Worm (Caenorhabditis elegans) whole organism, midembryonic: ENCODE measurements around the gene rpl-39.

Experiments
- T22C8.4 ChIP-seq: fragments of 200-800 bp; sonication (Bioruptor generic); IDR thresholded peaks from 2 replicates; pipeline ENCODE4 v1.3.6; 2022; ENCODE audit warnings: missing genetic modification characterization, missing compliant biosample characterization
- cog-1 ChIP-seq: sonication (generic microtip); optimal IDR thresholded peaks from 2 replicates; lab custom pipeline; 2016; ENCODE audit warnings: missing genetic modification characterization, missing compliant biosample characterization
- flt-1 ChIP-seq: fragments of 200-800 bp; sonication (Bioruptor generic); IDR thresholded peaks from 2 replicates; pipeline ENCODE4 v1.3.6; 2022; ENCODE audit warnings: missing genetic modification characterization, missing compliant biosample characterization
- klf-2 ChIP-seq: fragments of 200-800 bp; sonication (Bioruptor generic); conservative IDR thresholded peaks from 2 replicates; pipeline ENCODE4 v1.3.6; 2022; ENCODE audit warnings: missing genetic modification reagents, missing genetic modification characterization, missing compliant biosample characterization
- med-1 ChIP-seq: sonication (generic microtip); optimal IDR thresholded peaks from 2 replicates; lab custom pipeline; 2017; ENCODE audit warnings: missing genetic modification characterization, mild to moderate bottlenecking, missing compliant biosample characterization, antibody characterized with exemption, missing genetic modification reagents; ENCODE audit not compliant: insufficient read depth
- ref-1 ChIP-seq: fragments of 200-800 bp; sonication (Bioruptor generic); conservative IDR thresholded peaks from 2 replicates; pipeline ENCODE4 v1.3.6; 2022; ENCODE audit warnings: missing genetic modification reagents, missing genetic modification characterization, missing compliant biosample characterization
- tab-1 ChIP-seq: fragments of 200-800 bp; sonication (Bioruptor generic); IDR thresholded peaks from 2 replicates; pipeline ENCODE4 v1.3.6; 2022; ENCODE audit warnings: missing genetic modification characterization, missing compliant biosample characterization
- ztf-23 ChIP-seq: fragments of 200-800 bp; sonication (Bioruptor generic); IDR thresholded peaks from 2 replicates; pipeline ENCODE4 v1.3.6; 2022; ENCODE audit warnings: missing genetic modification reagents, missing genetic modification characterization, missing compliant biosample characterization
- ztf-29 ChIP-seq: fragments of 200-800 bp; sonication (Bioruptor generic); IDR thresholded peaks from 2 replicates; pipeline ENCODE4 v1.3.6; 2022; ENCODE audit warnings: missing genetic modification reagents, missing genetic modification characterization, missing compliant biosample characterization

Gene rpl-39

ce11 chrV:7786639-7787038 lies 10.8 kb upstream of the rpl-39 start:
- TF ChIP-seq T22C8.4 (no peak), ztf-29 (GFP tag; lab: Robert Waterston, UW) (no peak), cog-1 (tag; lab: Kevin White, UChicago) (no peak), klf-2 (GFP tag; lab: Robert Waterston, UW) (no peak), tab-1 (no peak), ztf-23 (GFP tag; lab: Robert Waterston, UW) (no peak), flt-1 (no peak), med-1 (GFP tag; lab: Kevin White, UChicago) (no peak), ref-1 (GFP tag; lab: Robert Waterston, UW) (no peak)

ce11 chrV:7785885-7786284 lies 10.0 kb upstream of the rpl-39 start:
- TF ChIP-seq T22C8.4 = no peak
- no peak for TF ChIP-seq cog-1 (tag; lab: Kevin White, UChicago)
- no peak for TF ChIP-seq ref-1 (GFP tag; lab: Robert Waterston, UW)
- TF ChIP-seq med-1 (GFP tag; lab: Kevin White, UChicago) = no peak

- TF ChIP-seq flt-1 (no peak), ref-1 (GFP tag; lab: Robert Waterston, UW) (no peak), tab-1 (no peak), cog-1 (tag; lab: Kevin White, UChicago) (no peak), T22C8.4 (no peak), ztf-29 (GFP tag; lab: Robert Waterston, UW) (no peak), med-1 (GFP tag; lab: Kevin White, UChicago) (no peak), ztf-23 (GFP tag; lab: Robert Waterston, UW) (no peak), klf-2 (GFP tag; lab: Robert Waterston, UW) (no peak)
Measured at ce11 chrV:7785117-7785516, 9.2 kb upstream of the rpl-39 start, which contains the start of gene C26F1.1. Gene C26F1.1, plus strand, starts transcription at chrV:7785417.

- TF ChIP-seq flt-1 = no peak
- no peak for TF ChIP-seq ztf-23 (GFP tag; lab: Robert Waterston, UW)
- no peak for TF ChIP-seq T22C8.4
- no peak for TF ChIP-seq med-1 (GFP tag; lab: Kevin White, UChicago)
- TF ChIP-seq ref-1 (GFP tag; lab: Robert Waterston, UW) = no peak
- no peak for TF ChIP-seq ztf-29 (GFP tag; lab: Robert Waterston, UW)
- TF ChIP-seq klf-2 (GFP tag; lab: Robert Waterston, UW) = no peak
- no peak for TF ChIP-seq tab-1
- no peak for TF ChIP-seq cog-1 (tag; lab: Kevin White, UChicago)
Measured at ce11 chrV:7781511-7781910, 5.6 kb upstream of the rpl-39 start, which contains the start of gene cyp-32A1. Gene cyp-32A1, plus strand, starts transcription at chrV:7781811.

ce11 chrV:7778999-7779398 lies 3.1 kb upstream of the rpl-39 start:
- TF ChIP-seq ref-1 (GFP tag; lab: Robert Waterston, UW) (no peak), ztf-23 (GFP tag; lab: Robert Waterston, UW) (no peak), med-1 (GFP tag; lab: Kevin White, UChicago) (no peak), cog-1 (tag; lab: Kevin White, UChicago) (no peak), flt-1 (no peak), T22C8.4 (no peak), klf-2 (GFP tag; lab: Robert Waterston, UW) (no peak), tab-1 (no peak), ztf-29 (GFP tag; lab: Robert Waterston, UW) (no peak)

- TF ChIP-seq med-1 (GFP tag; lab: Kevin White, UChicago) = no peak
- TF ChIP-seq flt-1 = no peak
- no peak for TF ChIP-seq cog-1 (tag; lab: Kevin White, UChicago)
- no peak for TF ChIP-seq T22C8.4
- no peak for TF ChIP-seq ztf-29 (GFP tag; lab: Robert Waterston, UW)
- no peak for TF ChIP-seq klf-2 (GFP tag; lab: Robert Waterston, UW)
- no peak for TF ChIP-seq ztf-23 (GFP tag; lab: Robert Waterston, UW)
- no peak for TF ChIP-seq tab-1
- TF ChIP-seq ref-1 (GFP tag; lab: Robert Waterston, UW) = no peak
Measured at ce11 chrV:7777098-7777497, 1.2 kb upstream of the rpl-39 start, which contains the start of gene C26F1.3. Gene C26F1.3, plus strand, starts transcription at chrV:7777300.

ce11 chrV:7775226-7775625 lies 653 bp downstream of the rpl-39 start:
- TF ChIP-seq ztf-23 (GFP tag; lab: Robert Waterston, UW) = no peak
- TF ChIP-seq klf-2 (GFP tag; lab: Robert Waterston, UW) = no peak
- no peak for TF ChIP-seq ztf-29 (GFP tag; lab: Robert Waterston, UW)
- no peak for TF ChIP-seq ref-1 (GFP tag; lab: Robert Waterston, UW)
- no peak for TF ChIP-seq flt-1
- no peak for TF ChIP-seq med-1 (GFP tag; lab: Kevin White, UChicago)
- no peak for TF ChIP-seq T22C8.4
- no peak for TF ChIP-seq cog-1 (tag; lab: Kevin White, UChicago)
- no peak for TF ChIP-seq tab-1

- TF ChIP-seq T22C8.4 (no peak), ztf-23 (GFP tag; lab: Robert Waterston, UW) (no peak), ztf-29 (GFP tag; lab: Robert Waterston, UW) (no peak), flt-1 (no peak), ref-1 (GFP tag; lab: Robert Waterston, UW) (no peak), klf-2 (GFP tag; lab: Robert Waterston, UW) (no peak), cog-1 (tag; lab: Kevin White, UChicago) (no peak), tab-1 (no peak), med-1 (GFP tag; lab: Kevin White, UChicago) (no peak)
Measured at ce11 chrV:7774143-7774595, 1.7 kb downstream of the rpl-39 start, which contains the start of gene grl-10. Gene grl-10, plus strand, starts transcription at chrV:7774545.

- TF ChIP-seq ztf-29 (GFP tag; lab: Robert Waterston, UW) = no peak
- TF ChIP-seq cog-1 (tag; lab: Kevin White, UChicago) = no peak
- TF ChIP-seq T22C8.4 = no peak
- TF ChIP-seq ztf-23 (GFP tag; lab: Robert Waterston, UW) = no peak
- TF ChIP-seq tab-1 = no peak
- TF ChIP-seq klf-2 (GFP tag; lab: Robert Waterston, UW) = no peak
- no peak for TF ChIP-seq med-1 (GFP tag; lab: Kevin White, UChicago)
- no peak for TF ChIP-seq ref-1 (GFP tag; lab: Robert Waterston, UW)
- TF ChIP-seq flt-1 = no peak
Measured at ce11 chrV:7773647-7774046, 2.2 kb downstream of the rpl-39 start.
